Fruit fly (Drosophila melanogaster): ENCODE data around the gene CG32719.

- no peak for TF ChIP-seq bab1 (GFP tag; optimal IDR thresholded peaks at IDR 0.05)
- TF ChIP-seq toe (GFP tag; optimal IDR thresholded peaks at IDR 0.05) = no peak
- TF ChIP-seq CG7101 (tag; optimal IDR thresholded peaks at IDR 0.05) = no peak
- no peak for TF ChIP-seq Clk (GFP tag; optimal IDR thresholded peaks at IDR 0.05)
- no peak for TF ChIP-seq Mnt (GFP tag; optimal IDR thresholded peaks at IDR 0.05)
- no peak for TF ChIP-seq cnc (optimal IDR thresholded peaks at IDR 0.05)
- TF ChIP-seq Hr96 (GFP tag; optimal IDR thresholded peaks at IDR 0.05) = no peak
- TF ChIP-seq CG33017 (tag; optimal IDR thresholded peaks at IDR 0.05) = no peak
- TF ChIP-seq CG11617 (GFP tag; optimal IDR thresholded peaks at IDR 0.05) = no peak
- no peak for TF ChIP-seq tj (GFP tag; optimal IDR thresholded peaks at IDR 0.05)
- no peak for TF ChIP-seq ovo (GFP tag; optimal IDR thresholded peaks at IDR 0.05)
- no peak for TF ChIP-seq kay (GFP tag; ENCODE audit: borderline replicate concordance)
- no peak for TF ChIP-seq CG1620 (GFP tag; optimal IDR thresholded peaks at IDR 0.05)
- no peak for TF ChIP-seq CG5204 (GFP tag; optimal IDR thresholded peaks at IDR 0.05)
These were observed 12.1 kb upstream of the CG32719 start for dm6 chrX:7559913-7560312.

Data from whole organism, adult.